ENCODE assay signal across 1 fruit fly cellular context in the genomic region with DNA sequence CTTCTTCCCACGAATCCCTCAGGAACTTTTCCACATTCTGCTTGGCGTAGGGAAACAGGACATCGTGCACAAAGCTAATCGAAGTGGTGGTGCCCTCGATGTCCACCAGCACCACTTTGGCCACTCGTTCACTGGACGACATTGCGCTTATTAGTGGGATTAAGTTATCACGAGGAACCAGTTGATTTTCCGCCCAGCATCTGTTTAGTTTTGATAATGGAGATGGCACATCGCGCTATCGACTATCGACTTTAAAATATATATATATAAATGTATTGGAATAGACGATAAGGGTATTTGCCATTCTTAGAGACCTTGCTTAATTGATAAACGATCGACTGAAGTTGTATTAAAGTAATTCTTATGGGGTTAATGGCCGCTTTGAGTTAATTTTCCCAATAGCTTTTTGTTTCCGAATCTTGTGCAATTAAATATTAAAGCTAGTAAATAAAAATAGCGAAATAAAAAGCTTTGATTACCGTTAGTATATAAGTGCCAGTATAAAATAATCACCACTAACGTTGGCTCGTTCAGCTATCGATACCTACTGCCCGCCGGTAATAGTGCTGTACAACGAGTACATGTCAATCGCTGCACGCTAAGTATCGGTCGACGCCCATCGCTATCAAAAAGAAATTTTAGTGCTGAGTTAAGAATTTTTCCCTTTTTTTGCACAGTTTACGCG.
TF ChIP-seq lines count a peak whose summit lies in the region.

A gene (minus strand): TSS at position 220 of the 685 bp plus-strand sequence.
A gene (plus strand): TSS at position 576 of the 685 bp plus-strand sequence.

TF ChIP-seq in whole organism, embryonic, 481 proteins besides CTCF, POLR2A, EP300 and RAD21 (continued from another document):
- TF ChIP-seq MTF-1 (GFP tag; optimal IDR thresholded peaks at IDR 0.05; lab: Kevin White, UChicago; ENCODE audit: borderline replicate concordance) (no peak), CG3281 (GFP tag; optimal IDR thresholded peaks at IDR 0.05; lab: Kevin White, UChicago) (peak; percentile 61), pan (optimal IDR thresholded peaks at IDR 0.05; lab: Kevin White, UChicago) (no peak), pan (GFP tag; optimal IDR thresholded peaks at IDR 0.05 in 1 of 2, IDR thresholded peaks at IDR 0.05 in 1 of 2) (peak in 1 of 2 experiments; percentile 42), Nf-YA (GFP tag; IDR thresholded peaks at IDR 0.05; lab: Robert Waterston, UW) (no peak), CG10267 (tag; optimal IDR thresholded peaks at IDR 0.05; lab: Kevin White, UChicago) (peak; percentile 90), NFAT (GFP tag; IDR thresholded peaks at IDR 0.05; lab: Robert Waterston, UW) (peak; percentile 38; the same call in 1 of the 2 replicates), Hr39 (optimal IDR thresholded peaks at IDR 0.05; lab: Kevin White, UChicago) (no peak), run (tag; optimal IDR thresholded peaks at IDR 0.05; lab: Kevin White, UChicago) (no peak), CG11723 (GFP tag; optimal IDR thresholded peaks at IDR 0.05; lab: Kevin White, UChicago) (peak; percentile 39), CG1832 (GFP tag; optimal IDR thresholded peaks at IDR 0.05; lab: Kevin White, UChicago) (no peak), unpg (GFP tag; optimal IDR thresholded peaks at IDR 0.05; lab: Kevin White, UChicago) (peak; percentile 46), wek (GFP tag; optimal IDR thresholded peaks at IDR 0.05; lab: Kevin White, UChicago) (peak; percentile 66), CG7357 (GFP tag; IDR thresholded peaks at IDR 0.05; lab: Robert Waterston, UW) (peak; percentile 73), sna (GFP tag; IDR thresholded peaks at IDR 0.05; lab: Robert Waterston, UW; ENCODE audit: partially characterized antibody) (peak; percentile 57; the same call in 1 of the 2 replicates), CG10979 (tag; optimal IDR thresholded peaks at IDR 0.05; lab: Kevin White, UChicago) (peak; percentile 52), lmd (GFP tag; IDR thresholded peaks at IDR 0.05; lab: Robert Waterston, UW) (peak; percentile 67), CG8944 (GFP tag; optimal IDR thresholded peaks at IDR 0.05; lab: Kevin White, UChicago) (peak; percentile 37), row (GFP tag; IDR thresholded peaks at IDR 0.05; lab: Robert Waterston, UW) (peak; percentile 80), ssp (GFP tag; IDR thresholded peaks at IDR 0.05; lab: Robert Waterston, UW) (peak; percentile 86), ro (GFP tag; IDR thresholded peaks at IDR 0.05; lab: Robert Waterston, UW) (no peak), CG1602 (GFP tag; optimal IDR thresholded peaks at IDR 0.05; lab: Kevin White, UChicago) (peak; percentile 59)
